Worm (Caenorhabditis elegans) whole organism, mixed stage, embryonic: ENCODE results near the gene F12E12.6.

Experiments used
- M03D4.4 ChIP-seq: sonication (generic microtip); optimal IDR thresholded peaks from 2 replicates; lab custom pipeline; 2017; ENCODE audit warnings: mild to moderate bottlenecking, missing genetic modification characterization, missing compliant biosample characterization
- blmp-1 ChIP-seq: fragments of 150-350 bp; optimal IDR thresholded peaks from 2 replicates; lab custom pipeline; 2014; ENCODE audit warnings: missing biosample characterization, missing genetic modification characterization
- elt-3 ChIP-seq: fragments of 150-350 bp; optimal IDR thresholded peaks from 2 replicates; lab custom pipeline; 2014; ENCODE audit warnings: missing biosample characterization, missing genetic modification characterization
- lsy-2 ChIP-seq: fragments of 150-350 bp; optimal IDR thresholded peaks from 2 replicates; lab custom pipeline; 2014; ENCODE audit warnings: missing biosample characterization, missing genetic modification characterization
- mab-5 ChIP-seq: fragments of 150-350 bp; optimal IDR thresholded peaks from 2 replicates; lab custom pipeline; 2014; ENCODE audit warnings: missing biosample characterization, missing genetic modification characterization
- nhr-237 ChIP-seq: fragments of 150-350 bp; optimal IDR thresholded peaks from 2 replicates; lab custom pipeline; 2014; ENCODE audit warnings: missing biosample characterization, missing genetic modification characterization
- nhr-28 ChIP-seq: fragments of 150-350 bp; optimal IDR thresholded peaks from 2 replicates; lab custom pipeline; 2014; ENCODE audit warnings: missing biosample characterization, missing genetic modification characterization
- nhr-76 ChIP-seq: sonication (generic microtip); optimal IDR thresholded peaks from 2 replicates; lab custom pipeline; 2017; ENCODE audit warnings: missing biosample characterization, missing genetic modification characterization
- tbx-8 ChIP-seq: fragments of 200-800 bp; sonication (Bioruptor generic); optimal IDR thresholded peaks from 2 replicates; lab custom pipeline; 2018; ENCODE audit warnings: mild to moderate bottlenecking, missing genetic modification characterization, moderate library complexity, missing compliant biosample characterization
- unc-62 ChIP-seq: fragments of 150-350 bp; optimal IDR thresholded peaks from 2 replicates; lab custom pipeline; 2014; ENCODE audit warnings: missing biosample characterization, missing genetic modification reagents, missing genetic modification characterization
- ztf-11 ChIP-seq: fragments of 150-350 bp; optimal IDR thresholded peaks from 2 replicates; lab custom pipeline; 2014; ENCODE audit warnings: missing biosample characterization, missing genetic modification characterization

ce11 chrII:3785257-3785656 is 48.5 kb upstream of the F12E12.6 start, which contains the start of gene T24E12.1:
- TF ChIP-seq nhr-237 (tag; lab: Kevin White, UChicago), result no peak
- TF ChIP-seq ztf-11 (tag; lab: Kevin White, UChicago), result no peak
- no peak for TF ChIP-seq lsy-2 (tag; lab: Kevin White, UChicago)
- TF ChIP-seq nhr-76, result no peak
- TF ChIP-seq M03D4.4 (tag; lab: Kevin White, UChicago), result no peak
- no peak for TF ChIP-seq elt-3 (tag; lab: Kevin White, UChicago)
- TF ChIP-seq nhr-28 (tag; lab: Kevin White, UChicago), result no peak
- no peak for TF ChIP-seq mab-5 (tag; lab: Kevin White, UChicago)
- no peak for TF ChIP-seq blmp-1
- TF ChIP-seq tbx-8 (GFP tag; lab: Kevin White, UChicago), result no peak
- no peak for TF ChIP-seq unc-62
